Worm (Caenorhabditis elegans): ENCODE data around the gene srg-31.

DNA sequence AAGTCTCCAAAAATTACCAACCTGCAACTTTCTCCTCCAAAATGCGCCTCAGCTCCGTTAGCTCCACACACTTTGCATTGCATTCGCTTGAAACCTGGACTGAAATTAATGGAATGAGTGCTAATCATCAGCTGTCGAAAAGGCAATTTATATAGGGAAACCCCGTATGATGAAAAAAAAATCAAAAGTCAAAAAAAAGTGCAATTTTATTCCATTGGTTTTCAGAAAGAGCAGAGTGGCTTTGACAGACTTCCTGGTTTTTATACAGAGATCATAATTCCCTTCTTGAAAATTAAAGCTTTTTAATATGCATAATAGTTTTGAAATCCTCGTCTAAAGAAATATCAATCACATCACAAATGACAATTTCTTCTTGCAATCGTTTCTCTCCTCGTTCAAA, 34.0 kb upstream of the srg-31 start, which contains the start of gene nhr-139:
- TF ChIP-seq nhr-129 (tag; optimal IDR thresholded peaks at IDR 0.05) (no peak), egl-27 (tag; optimal IDR thresholded peaks at IDR 0.05) (no peak), snpc-4 (tag; optimal IDR thresholded peaks at IDR 0.05) (no peak), lin-13 (GFP tag; optimal IDR thresholded peaks at IDR 0.05) (no peak), nhr-25 (tag; optimal IDR thresholded peaks at IDR 0.05) (no peak), nhr-237 (tag; optimal IDR thresholded peaks at IDR 0.05) (no peak), unc-39 (tag; optimal IDR thresholded peaks at IDR 0.05) (no peak), lin-39 (tag; optimal IDR thresholded peaks at IDR 0.05) (no peak), skn-1 (tag; optimal IDR thresholded peaks at IDR 0.05) (no peak), ama-1 (optimal IDR thresholded peaks at IDR 0.05) (no peak), mab-5 (tag; optimal IDR thresholded peaks at IDR 0.05) (no peak), nhr-77 (tag; optimal IDR thresholded peaks at IDR 0.05) (no peak), aly-2 (tag; optimal IDR thresholded peaks at IDR 0.05) (no peak), ceh-82 (tag; optimal IDR thresholded peaks at IDR 0.05) (no peak)
